Worm (Caenorhabditis elegans) whole organism, L1 larva: ENCODE results near the gene Y51H7C.13.

Experiments used
- aha-1 ChIP-seq: fragments of 150-350 bp; optimal IDR thresholded peaks from 2 replicates; lab custom pipeline; 2014; ENCODE audit warnings: missing biosample characterization, missing genetic modification characterization
- ceh-88 ChIP-seq: fragments of 200-800 bp; sonication (Bioruptor generic); IDR thresholded peaks from 2 replicates; pipeline ENCODE4 v1.3.6; 2022; ENCODE audit warnings: missing genetic modification characterization, missing compliant biosample characterization
- elt-3 ChIP-seq, 6 experiments: fragments of 150-350 bp in 1 of 6; sonication (generic microtip); optimal IDR thresholded peaks; 2 replicates each; lab custom pipeline; 2017 to 2018; ENCODE audit warnings: missing biosample characterization in 6 of 6, missing genetic modification characterization in 6 of 6, inconsistent platforms in 1 of 6
- nhr-77 ChIP-seq: fragments of 150-350 bp; optimal IDR thresholded peaks from 2 replicates; lab custom pipeline; 2014; ENCODE audit warnings: missing biosample characterization, missing genetic modification characterization
- unc-130 ChIP-seq: fragments of 150-350 bp; optimal IDR thresholded peaks from 2 replicates; lab custom pipeline; 2017; ENCODE audit warnings: missing biosample characterization, missing genetic modification characterization, inconsistent platforms
- unc-30 ChIP-seq: sonication (generic microtip); optimal IDR thresholded peaks from 2 replicates; lab custom pipeline; 2017; ENCODE audit warnings: missing biosample characterization, missing genetic modification characterization
- unc-98 ChIP-seq: fragments of 200-800 bp; sonication (Bioruptor generic); IDR thresholded peaks from 2 replicates; pipeline ENCODE4 v1.3.6; 2022; ENCODE audit warnings: missing genetic modification characterization, missing compliant biosample characterization

ce11 chrII:1419994-1420393 is 46.4 kb downstream of the Y51H7C.13 start:
- TF ChIP-seq unc-130 (tag; lab: Kevin White, UChicago): no peak
- TF ChIP-seq unc-30: no peak
- TF ChIP-seq unc-98 (GFP tag; lab: Robert Waterston, UW): no peak
- no peak for TF ChIP-seq elt-3 (tag; optimal IDR thresholded peaks at IDR 0.05; lab: Kevin White, UChicago)
- TF ChIP-seq nhr-77 (tag; lab: Kevin White, UChicago): no peak
- no peak for TF ChIP-seq ceh-88 (GFP tag; lab: Robert Waterston, UW)
- no peak for TF ChIP-seq aha-1 (tag; lab: Kevin White, UChicago)
